Worm (Caenorhabditis elegans) whole organism, L2 larva: ENCODE results near the gene ugt-21.

Source experiments
- ZK546.5 ChIP-seq: sonication (generic microtip); optimal IDR thresholded peaks from 2 replicates; lab custom pipeline; 2017; ENCODE audit warnings: missing biosample characterization, missing genetic modification characterization
- lin-11 ChIP-seq: fragments of 150-350 bp; sonication (generic microtip); optimal IDR thresholded peaks from 2 replicates; lab custom pipeline; 2014; ENCODE audit warnings: missing biosample characterization, missing genetic modification characterization, inconsistent platforms, mixed read lengths
- nhr-25 ChIP-seq: fragments of 150-350 bp; sonication (generic microtip); optimal IDR thresholded peaks from 3 replicates; lab custom pipeline; 2014; ENCODE audit warnings: missing biosample characterization, missing genetic modification characterization

- TF ChIP-seq ZK546.5 (tag; lab: Kevin White, UChicago): no peak
- TF ChIP-seq lin-11 (tag; lab: Kevin White, UChicago): no peak
- no peak for TF ChIP-seq nhr-25 (tag; lab: Kevin White, UChicago)
These were observed 20.5 kb downstream of the ugt-21 start for ce11 chrIV:9520629-9521028.
